Worm (Caenorhabditis elegans): ENCODE results near the gene ugt-3.
A peak's percentile ranks its signal among the peaks of the same experiment; 100 is the strongest.

ce11 chrV:12822065-12822464 lies 22.0 kb upstream of the ugt-3 start:
- TF ChIP-seq ama-1 (optimal IDR thresholded peaks at IDR 0.05), result no peak
- TF ChIP-seq snpc-4 (tag; optimal IDR thresholded peaks at IDR 0.05), result no peak
- peak; percentile 89 for TF ChIP-seq pqm-1 (tag; optimal IDR thresholded peaks at IDR 0.05)
